Worm (Caenorhabditis elegans): ENCODE measurements around the gene far-3.

DNA sequence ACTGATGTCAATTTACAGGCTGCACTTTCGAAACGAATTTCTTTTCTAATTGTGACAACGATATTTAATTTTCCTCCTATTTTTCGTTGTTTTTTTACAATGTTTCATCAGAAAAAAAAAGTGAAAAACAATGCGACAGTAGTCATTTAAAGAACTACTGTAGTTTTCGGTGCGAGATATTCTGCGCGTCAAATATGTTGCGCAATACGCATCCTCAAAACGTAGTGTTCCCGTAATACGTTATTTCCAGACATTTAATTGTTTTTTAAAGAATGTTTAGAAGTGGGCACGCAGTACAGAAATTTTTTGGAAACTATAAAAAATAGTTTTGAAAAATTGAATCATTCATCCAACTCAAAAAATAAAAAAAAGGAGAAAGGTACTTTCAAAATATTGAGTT, 23.3 kb downstream of the far-3 start:
- TF ChIP-seq nhr-11 (tag; optimal IDR thresholded peaks at IDR 0.05), result no peak
- TF ChIP-seq nhr-77 (tag; optimal IDR thresholded peaks at IDR 0.05), result no peak
